Fruit fly (Drosophila melanogaster): ENCODE results near the gene eEF1gamma.

Gene eEF1gamma

dm6 chr3R:29196967-29197611 lies 22.9 kb upstream of the eEF1gamma start, which contains the start of gene CG14515 (continued):
- TF ChIP-seq CG31441 (GFP tag; IDR thresholded peaks at IDR 0.05) (peak; percentile 39; the same call in 1 of the 2 replicates), Oli (tag; optimal IDR thresholded peaks at IDR 0.05) (peak; percentile 13), CG11695 (GFP tag; IDR thresholded peaks at IDR 0.05) (0 out of 3 replicates have a peak, but pooled peaks have one; percentile 12), CG17568 (GFP tag; optimal IDR thresholded peaks at IDR 0.05) (no peak), dysf (GFP tag; IDR thresholded peaks at IDR 0.05) (0 out of 3 replicates have a peak, but pooled peaks have one; percentile 30), lmd (GFP tag; IDR thresholded peaks at IDR 0.05) (peak; percentile 13; the same call in 1 of the 2 replicates), Ets65A (GFP tag) (peak; percentile 53), luna (GFP tag; optimal IDR thresholded peaks at IDR 0.05) (no peak), CG17328 (GFP tag; IDR thresholded peaks at IDR 0.05) (0 out of 2 replicates have a peak, but pooled peaks have one; percentile 28), CG31365 (tag; optimal IDR thresholded peaks at IDR 0.05) (no peak), sd (tag; optimal IDR thresholded peaks at IDR 0.05) (no peak), CG7839 (tag; optimal IDR thresholded peaks at IDR 0.05) (peak; percentile 18), CG10979 (tag; optimal IDR thresholded peaks at IDR 0.05) (peak; percentile 3), CG18262 (tag; optimal IDR thresholded peaks at IDR 0.05) (peak; percentile 47), lab (GFP tag; optimal IDR thresholded peaks at IDR 0.05) (no peak)

- TF ChIP-seq Spps (tag; optimal IDR thresholded peaks at IDR 0.05) = no peak
- TF ChIP-seq disco-r (GFP tag; optimal IDR thresholded peaks at IDR 0.05) = no peak
- TF ChIP-seq tio (GFP tag; optimal IDR thresholded peaks at IDR 0.05) = no peak
- no peak for TF ChIP-seq chm (GFP tag; IDR thresholded peaks at IDR 0.05)
- no peak for TF ChIP-seq CG13123 (GFP tag; optimal IDR thresholded peaks at IDR 0.05)
- peak; percentile 82 for TF ChIP-seq oc (tag; optimal IDR thresholded peaks at IDR 0.05)
- TF ChIP-seq maf-S (GFP tag; optimal IDR thresholded peaks at IDR 0.05) = no peak
- no peak for TF ChIP-seq Scr (GFP tag; IDR thresholded peaks at IDR 0.05; ENCODE audit: partially characterized antibody)
- TF ChIP-seq abd-A (tag; optimal IDR thresholded peaks at IDR 0.05) = no peak
- TF ChIP-seq Ravus (GFP tag; IDR thresholded peaks at IDR 0.05) = no peak
- TF ChIP-seq Pdp1 (GFP tag; optimal IDR thresholded peaks at IDR 0.05) = peak in 1 of 2 experiments; percentile 82
- TF ChIP-seq ash1 (GFP tag; optimal IDR thresholded peaks at IDR 0.05) = no peak
- TF ChIP-seq Dbx (GFP tag; IDR thresholded peaks at IDR 0.05) = no peak
- no peak for TF ChIP-seq CG11247 (GFP tag; IDR thresholded peaks at IDR 0.05)
- TF ChIP-seq CG18764 (GFP tag; optimal IDR thresholded peaks at IDR 0.05) = no peak
- TF ChIP-seq ttk (GFP tag; IDR thresholded peaks at IDR 0.05) = no peak
- TF ChIP-seq CG7271 (tag; optimal IDR thresholded peaks at IDR 0.05) = no peak
These were observed 21.7 kb upstream of the eEF1gamma start for dm6 chr3R:29198299-29198698.

DNA sequence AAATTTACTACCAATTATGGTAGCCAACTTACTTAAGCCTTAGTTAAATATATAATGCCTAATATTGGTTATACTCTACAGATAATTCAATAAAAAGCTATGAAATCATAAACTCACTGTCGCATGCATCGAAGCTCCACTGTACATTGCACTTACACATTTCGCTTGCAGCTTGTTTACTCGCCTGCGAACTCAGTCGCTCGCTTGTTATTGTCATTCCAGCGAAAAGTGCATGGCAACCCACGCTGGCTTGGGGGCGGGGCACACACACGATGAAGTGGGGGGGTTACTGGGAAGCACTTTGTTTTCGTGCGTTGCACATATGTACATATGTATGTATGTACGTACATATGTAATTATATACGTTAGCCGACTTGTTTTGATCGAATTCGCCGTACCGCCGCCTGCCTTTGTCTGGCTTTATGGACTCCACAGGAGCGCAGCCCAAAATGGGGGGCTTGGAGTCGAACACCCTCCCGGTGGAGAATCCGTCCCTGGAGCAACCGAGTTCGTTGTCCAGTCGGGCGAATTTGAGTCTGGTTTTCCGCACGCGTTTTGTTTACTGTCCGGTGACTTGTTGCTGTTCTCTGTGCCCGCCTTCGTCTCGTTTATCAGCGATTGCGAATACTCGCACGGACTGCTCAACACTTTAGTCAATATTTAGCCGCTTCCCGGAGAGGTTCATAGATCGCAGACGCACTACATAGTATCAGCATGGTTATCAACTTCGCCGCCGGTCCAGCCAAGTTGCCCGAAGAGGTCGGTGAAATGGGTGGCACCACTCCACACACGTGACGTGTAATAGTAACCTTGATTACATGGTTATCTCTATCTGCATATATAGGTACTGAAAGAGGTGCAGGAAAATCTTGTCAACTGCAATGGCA lies 19.9 kb upstream of the eEF1gamma start, which contains the start of gene CG11899:
TSS of gene CG11899 (plus strand) at position 648 of the 887 bp plus-strand sequence.
- TF ChIP-seq sug (tag; optimal IDR thresholded peaks at IDR 0.05) (peak; percentile 46), CG2120 (GFP tag; optimal IDR thresholded peaks at IDR 0.05) (peak; percentile 15), Xrp1 (GFP tag; IDR thresholded peaks at IDR 0.05) (peak; percentile 36; the same call in 1 of the 2 replicates), lbe (GFP tag; optimal IDR thresholded peaks at IDR 0.05) (peak; percentile 85), amos (GFP tag; IDR thresholded peaks at IDR 0.05; ENCODE audit: partially characterized antibody) (0 out of 2 replicates have a peak, but pooled peaks have one; percentile 17), gce (GFP tag; IDR thresholded peaks at IDR 0.05) (no peak), Max (GFP tag; optimal IDR thresholded peaks at IDR 0.05) (no peak), row (GFP tag; IDR thresholded peaks at IDR 0.05) (0 out of 3 replicates have a peak, but pooled peaks have one; percentile 12), inv (GFP tag; IDR thresholded peaks at IDR 0.05; ENCODE audit: partially characterized antibody) (no peak), Ets65A (GFP tag) (peak; percentile 53), lab (GFP tag; optimal IDR thresholded peaks at IDR 0.05) (peak; percentile 21), Gug (GFP tag; IDR thresholded peaks at IDR 0.05) (peak; percentile 75; the same call in 3 of the 4 replicates), cwo (GFP tag; optimal IDR thresholded peaks at IDR 0.05) (peak; percentile 89), CTCF (GFP tag; optimal IDR thresholded peaks at IDR 0.05) (no peak), Drgx (GFP tag; IDR thresholded peaks at IDR 0.05) (peak; percentile 75), D19A (tag; optimal IDR thresholded peaks at IDR 0.05) (no peak), Dbx (GFP tag; IDR thresholded peaks at IDR 0.05) (peak; percentile 45; the same call in 1 of the 3 replicates), Kr (GFP tag; optimal IDR thresholded peaks at IDR 0.05) (no peak)

Measured in whole organism, embryonic.